Worm (Caenorhabditis elegans) whole organism, mixed stage, embryonic: ENCODE measurements around the gene ins-4.

Experiments used
- blmp-1 ChIP-seq: fragments of 150-350 bp; optimal IDR thresholded peaks from 2 replicates; lab custom pipeline; 2014; ENCODE audit warnings: missing biosample characterization, missing genetic modification characterization
- lin-13 ChIP-seq: fragments of 150-350 bp; optimal IDR thresholded peaks from 2 replicates; lab custom pipeline; 2014; ENCODE audit warnings: missing biosample characterization, missing genetic modification characterization
- nhr-12 ChIP-seq: fragments of 150-350 bp; optimal IDR thresholded peaks from 2 replicates; lab custom pipeline; 2014; ENCODE audit warnings: missing biosample characterization, missing genetic modification characterization
- nhr-28 ChIP-seq: fragments of 150-350 bp; optimal IDR thresholded peaks from 2 replicates; lab custom pipeline; 2014; ENCODE audit warnings: missing biosample characterization, missing genetic modification characterization
- nhr-76 ChIP-seq: sonication (generic microtip); optimal IDR thresholded peaks from 2 replicates; lab custom pipeline; 2017; ENCODE audit warnings: missing biosample characterization, missing genetic modification characterization
- pha-4 ChIP-seq: fragments of 150-350 bp; optimal IDR thresholded peaks from 2 replicates; lab custom pipeline; 2018; ENCODE audit warnings: missing biosample characterization, missing genetic modification reagents, missing genetic modification characterization
- tbx-8 ChIP-seq: fragments of 200-800 bp; sonication (Bioruptor generic); optimal IDR thresholded peaks from 2 replicates; lab custom pipeline; 2018; ENCODE audit warnings: mild to moderate bottlenecking, missing genetic modification characterization, moderate library complexity, missing compliant biosample characterization
- unc-120 ChIP-seq: sonication (generic microtip); optimal IDR thresholded peaks from 2 replicates; lab custom pipeline; 2017; ENCODE audit warnings: missing genetic modification characterization, missing compliant biosample characterization; ENCODE audit not compliant: poor library complexity, severe bottlenecking
- unc-39 ChIP-seq: fragments of 150-350 bp; optimal IDR thresholded peaks from 2 replicates; lab custom pipeline; 2014; ENCODE audit warnings: missing biosample characterization, missing genetic modification characterization
- ztf-11 ChIP-seq: fragments of 150-350 bp; optimal IDR thresholded peaks from 2 replicates; lab custom pipeline; 2014; ENCODE audit warnings: missing biosample characterization, missing genetic modification characterization

DNA sequence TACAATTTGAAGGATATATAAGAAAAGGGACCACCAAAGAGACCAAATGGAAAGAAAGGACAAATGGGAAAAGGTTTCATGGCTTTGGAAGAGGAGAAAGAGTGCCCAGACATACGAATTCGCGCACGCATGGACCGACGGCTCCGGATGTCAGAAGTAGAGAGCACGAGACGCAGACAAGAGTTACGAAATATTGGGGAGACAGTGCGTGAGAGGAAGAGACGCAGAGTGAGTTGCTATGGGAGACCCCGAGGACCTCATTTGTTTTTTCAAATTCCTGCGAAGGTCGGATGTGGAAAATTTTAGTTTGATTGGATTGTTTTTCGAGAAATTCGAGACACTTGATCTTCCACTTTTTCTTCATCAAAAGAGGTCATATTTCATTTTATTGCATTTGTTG is 29.5 kb upstream of the ins-4 start:
- TF ChIP-seq lin-13 (tag; lab: Kevin White, UChicago) = no peak
- TF ChIP-seq nhr-28 (tag; lab: Kevin White, UChicago) = no peak
- no peak for TF ChIP-seq nhr-76 (tag; lab: Kevin White, UChicago)
- TF ChIP-seq unc-120 = no peak
- no peak for TF ChIP-seq blmp-1 (tag; lab: Kevin White, UChicago)
- no peak for TF ChIP-seq nhr-12 (tag; lab: Kevin White, UChicago)
- TF ChIP-seq ztf-11 (tag; lab: Kevin White, UChicago) = no peak
- no peak for TF ChIP-seq unc-39
- TF ChIP-seq tbx-8 (GFP tag; lab: Kevin White, UChicago) = no peak
- TF ChIP-seq pha-4 (tag; lab: Kevin White, UChicago) = no peak
